Fruit fly (Drosophila melanogaster): ENCODE measurements around the gene Pdss2.
A peak's percentile ranks its signal among the peaks of the same experiment; 100 is the strongest.

Gene Pdss2

DNA sequence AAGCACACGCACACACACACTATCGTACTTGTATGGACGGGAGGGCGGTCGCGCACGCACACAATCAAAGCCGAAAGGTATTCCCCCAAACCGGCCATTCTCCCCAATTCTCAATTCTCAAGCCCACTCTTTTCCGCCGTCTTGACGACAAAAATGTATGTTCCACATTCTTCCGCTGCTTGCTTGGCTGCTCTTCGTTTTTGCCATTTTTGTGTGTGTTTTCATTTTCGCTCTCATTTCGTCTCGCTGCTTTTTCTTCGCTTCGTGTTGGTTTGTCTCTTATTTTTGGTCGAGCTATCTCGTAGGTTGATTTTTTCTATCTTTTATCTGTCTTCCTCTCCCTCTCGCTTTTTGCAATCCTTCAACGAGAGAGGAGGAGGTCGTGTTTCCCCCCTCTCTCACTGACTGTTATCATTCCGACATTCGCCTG is 13.2 kb upstream of the Pdss2 start:
- TF ChIP-seq Vsx2 (GFP tag; optimal IDR thresholded peaks at IDR 0.05; ENCODE audit: partially characterized antibody) = peak; percentile 25
- TF ChIP-seq HLH106 (tag; optimal IDR thresholded peaks at IDR 0.05) = no peak
- TF ChIP-seq h (GFP tag; optimal IDR thresholded peaks at IDR 0.05) = peak; percentile 78
- no peak for TF ChIP-seq sv (GFP tag; optimal IDR thresholded peaks at IDR 0.05)
- TF ChIP-seq CrebA (GFP tag; optimal IDR thresholded peaks at IDR 0.05; ENCODE audit: borderline replicate concordance) = peak; percentile 68
- no peak for TF ChIP-seq Dfd (GFP tag; optimal IDR thresholded peaks at IDR 0.05)
- no peak for TF ChIP-seq GATAd (GFP tag; optimal IDR thresholded peaks at IDR 0.05)
- TF ChIP-seq fru (GFP tag; optimal IDR thresholded peaks at IDR 0.05) = no peak
- TF ChIP-seq pan (optimal IDR thresholded peaks at IDR 0.05) = no peak
- TF ChIP-seq Hr83 (GFP tag; optimal IDR thresholded peaks at IDR 0.05; ENCODE audit: poor library complexity, severe bottlenecking) = no peak
- TF ChIP-seq dsf (GFP tag; optimal IDR thresholded peaks at IDR 0.05; ENCODE audit: borderline replicate concordance) = no peak
- peak in 1 of 2 experiments; percentile 44 for TF ChIP-seq foxo (GFP tag; optimal IDR thresholded peaks at IDR 0.05)
- TF ChIP-seq ey (GFP tag; optimal IDR thresholded peaks at IDR 0.05) = no peak
- TF ChIP-seq dl (GFP tag; optimal IDR thresholded peaks at IDR 0.05; ENCODE audit: insufficient read depth in 1 of 2, partially characterized antibody in 2 of 2) = peak in 1 of 2 experiments; percentile 29
- no peak for TF ChIP-seq OdsH (GFP tag; optimal IDR thresholded peaks at IDR 0.05)
- no peak for TF ChIP-seq CG9705 (GFP tag; optimal IDR thresholded peaks at IDR 0.05)
- TF ChIP-seq sage (GFP tag; optimal IDR thresholded peaks at IDR 0.05) = no peak
- no peak for TF ChIP-seq Jra (GFP tag; optimal IDR thresholded peaks at IDR 0.05)
- no peak for TF ChIP-seq rgr (GFP tag; optimal IDR thresholded peaks at IDR 0.05)
- TF ChIP-seq tai (GFP tag; optimal IDR thresholded peaks at IDR 0.05) = no peak
- no peak for TF ChIP-seq woc (GFP tag; optimal IDR thresholded peaks at IDR 0.05)
- no peak for TF ChIP-seq Dif (GFP tag; optimal IDR thresholded peaks at IDR 0.05; ENCODE audit: partially characterized antibody)
- no peak for TF ChIP-seq dmrt93B (GFP tag; optimal IDR thresholded peaks at IDR 0.05)
- no peak for TF ChIP-seq CG32264 (GFP tag; optimal IDR thresholded peaks at IDR 0.05)
- peak; percentile 59 for TF ChIP-seq N (GFP tag; optimal IDR thresholded peaks at IDR 0.05)
- no peak for TF ChIP-seq usp (GFP tag; optimal IDR thresholded peaks at IDR 0.05)
- peak; percentile 5 for TF ChIP-seq Hr78 (GFP tag; optimal IDR thresholded peaks at IDR 0.05)
- no peak for TF ChIP-seq Rel (GFP tag; optimal IDR thresholded peaks at IDR 0.05)
- TF ChIP-seq Rel (tag; optimal IDR thresholded peaks at IDR 0.05) = peak; percentile 97
- TF ChIP-seq br (GFP tag; optimal IDR thresholded peaks at IDR 0.05) = no peak
- peak; percentile 40 for TF ChIP-seq Sp1 (GFP tag; optimal IDR thresholded peaks at IDR 0.05)
- no peak for TF ChIP-seq lola (GFP tag; optimal IDR thresholded peaks at IDR 0.05)
- no peak for TF ChIP-seq Myc (optimal IDR thresholded peaks at IDR 0.05)
- no peak for TF ChIP-seq Hnf4 (GFP tag; optimal IDR thresholded peaks at IDR 0.05)
- peak; percentile 85 for TF ChIP-seq psq (GFP tag; optimal IDR thresholded peaks at IDR 0.05)
- TF ChIP-seq jim (GFP tag; optimal IDR thresholded peaks at IDR 0.05) = no peak

DNA sequence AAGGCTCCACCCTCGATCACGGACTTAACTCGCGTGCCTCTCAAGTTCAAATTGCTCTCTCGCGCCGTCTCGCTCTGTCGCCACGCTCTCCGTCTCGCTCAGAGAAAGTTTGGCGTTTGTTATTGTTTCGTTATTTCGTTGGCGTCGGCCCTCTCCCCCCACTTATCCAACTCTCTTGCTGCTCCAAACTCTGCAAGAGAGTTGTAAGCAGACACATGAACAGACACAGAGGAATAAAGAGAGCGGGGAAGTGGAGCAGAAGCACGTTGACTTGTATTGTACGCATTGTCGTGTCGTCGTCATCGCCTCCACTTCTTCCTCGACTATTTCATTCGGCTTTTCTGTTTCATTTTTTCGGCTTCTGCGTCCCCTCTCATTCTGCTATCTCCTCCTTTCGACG is 4.4 kb upstream of the Pdss2 start:
- TF ChIP-seq Hnf4 (GFP tag; optimal IDR thresholded peaks at IDR 0.05) (no peak), woc (GFP tag; optimal IDR thresholded peaks at IDR 0.05) (no peak), Rel (GFP tag; optimal IDR thresholded peaks at IDR 0.05) (no peak), Rel (tag; optimal IDR thresholded peaks at IDR 0.05) (peak; percentile 36), psq (GFP tag; optimal IDR thresholded peaks at IDR 0.05) (peak; percentile 89), jim (GFP tag; optimal IDR thresholded peaks at IDR 0.05) (no peak), N (GFP tag; optimal IDR thresholded peaks at IDR 0.05) (no peak), Vsx2 (GFP tag; optimal IDR thresholded peaks at IDR 0.05; ENCODE audit: partially characterized antibody) (peak; percentile 23), HLH106 (tag; optimal IDR thresholded peaks at IDR 0.05) (no peak), sage (GFP tag; optimal IDR thresholded peaks at IDR 0.05) (no peak), fru (GFP tag; optimal IDR thresholded peaks at IDR 0.05) (peak; percentile 25), h (GFP tag; optimal IDR thresholded peaks at IDR 0.05) (peak; percentile 58), Dfd (GFP tag; optimal IDR thresholded peaks at IDR 0.05) (no peak), Jra (GFP tag; optimal IDR thresholded peaks at IDR 0.05) (peak; percentile 20), dl (GFP tag; optimal IDR thresholded peaks at IDR 0.05; ENCODE audit: insufficient read depth in 1 of 2, partially characterized antibody in 2 of 2) (peak; percentile 57 to 78), OdsH (GFP tag; optimal IDR thresholded peaks at IDR 0.05) (no peak), Dif (GFP tag; optimal IDR thresholded peaks at IDR 0.05; ENCODE audit: partially characterized antibody) (peak; percentile 92), ey (GFP tag; optimal IDR thresholded peaks at IDR 0.05) (no peak), dsf (GFP tag; optimal IDR thresholded peaks at IDR 0.05; ENCODE audit: borderline replicate concordance) (no peak)

DNA sequence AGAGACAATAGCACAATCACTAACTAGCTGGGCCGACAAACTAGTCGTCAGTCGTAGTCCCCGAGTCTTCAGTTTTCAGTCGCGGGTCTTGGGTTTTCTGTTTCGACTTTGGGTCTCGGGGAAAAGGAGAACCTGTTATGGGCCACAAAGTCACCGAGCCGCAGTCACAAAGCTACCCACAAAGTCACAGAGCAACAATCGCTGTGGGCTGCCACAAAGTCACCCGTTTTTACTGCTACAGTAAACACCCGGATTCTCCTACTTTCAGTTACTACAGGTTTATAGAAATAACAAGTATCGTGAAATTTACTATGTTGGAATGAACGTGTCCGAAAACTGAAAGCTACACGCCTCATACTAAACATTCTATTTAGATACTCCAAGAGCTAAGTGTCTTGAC is 3.9 kb upstream of the Pdss2 start:
- TF ChIP-seq jim (GFP tag; optimal IDR thresholded peaks at IDR 0.05) (no peak), Mio (GFP tag; optimal IDR thresholded peaks at IDR 0.05) (no peak), CG9705 (GFP tag; optimal IDR thresholded peaks at IDR 0.05) (no peak), Sp1 (GFP tag; optimal IDR thresholded peaks at IDR 0.05) (no peak), usp (GFP tag; optimal IDR thresholded peaks at IDR 0.05) (no peak), rgr (GFP tag; optimal IDR thresholded peaks at IDR 0.05) (no peak), fru (GFP tag; optimal IDR thresholded peaks at IDR 0.05) (no peak)
